Fruit fly (Drosophila melanogaster) whole organism, prepupa: ENCODE results near the gene PIG-F.

Experiments used
- Blimp-1 ChIP-seq: fragments of 200-800 bp; sonication (Bioruptor generic); optimal IDR thresholded peaks from 3 replicates; lab custom pipeline; 2017; ENCODE audit warnings: missing biosample characterization, missing genetic modification characterization, mild to moderate bottlenecking, moderate library complexity, missing genetic modification reagents
- CG10669 ChIP-seq: fragments of 200-800 bp; sonication (Bioruptor generic); optimal IDR thresholded peaks from 3 replicates; lab custom pipeline; 2018; ENCODE audit warnings: missing biosample characterization, mild to moderate bottlenecking, missing genetic modification characterization, moderate library complexity
- CG32006 ChIP-seq: fragments of 200-800 bp; sonication (Bioruptor generic); optimal IDR thresholded peaks from 3 replicates; lab custom pipeline; 2017; ENCODE audit warnings: missing biosample characterization, mild to moderate bottlenecking, missing genetic modification characterization
- CG6854 ChIP-seq: fragments of 200-800 bp; sonication (Bioruptor generic); optimal IDR thresholded peaks from 2 replicates; lab custom pipeline; 2017; ENCODE audit warnings: missing biosample characterization, mild to moderate bottlenecking, missing genetic modification characterization
- Ets21C ChIP-seq: fragments of 200-800 bp; sonication (Bioruptor generic); optimal IDR thresholded peaks from 3 replicates; lab custom pipeline; 2016; ENCODE audit warnings: missing biosample characterization, missing genetic modification characterization
- acj6 ChIP-seq: fragments of 200-800 bp; sonication (Bioruptor generic); optimal IDR thresholded peaks from 3 replicates; lab custom pipeline; 2016; ENCODE audit warnings: missing biosample characterization, missing genetic modification characterization
- cyc ChIP-seq: fragments of 200-800 bp; sonication (Bioruptor generic); optimal IDR thresholded peaks from 3 replicates; lab custom pipeline; 2016; ENCODE audit warnings: missing biosample characterization, missing genetic modification characterization
- eg ChIP-seq: fragments of 200-800 bp; sonication (Bioruptor generic); IDR thresholded peaks from 3 replicates; pipeline ENCODE4 v1.3.6; 2022; ENCODE audit warnings: missing biosample characterization, missing genetic modification characterization
- fd59A ChIP-seq: fragments of 200-800 bp; sonication (Bioruptor generic); optimal IDR thresholded peaks from 2 replicates; lab custom pipeline; 2017; ENCODE audit warnings: missing biosample characterization, mild to moderate bottlenecking, missing genetic modification characterization, missing genetic modification reagents

- TF ChIP-seq CG10669 (GFP tag; lab: Kevin White, UChicago), result no peak
- no peak for TF ChIP-seq acj6 (GFP tag; lab: Kevin White, UChicago)
- no peak for TF ChIP-seq cyc
- no peak for TF ChIP-seq fd59A (GFP tag; lab: Kevin White, UChicago)
- TF ChIP-seq CG6854 (GFP tag; lab: Kevin White, UChicago), result peak; percentile 3
- no peak for TF ChIP-seq eg (GFP tag; lab: Robert Waterston, UW)
- no peak for TF ChIP-seq CG32006 (GFP tag; lab: Kevin White, UChicago)
- TF ChIP-seq Blimp-1 (GFP tag; lab: Kevin White, UChicago), result no peak
- TF ChIP-seq Ets21C, result no peak
Observed at dm6 chr3L:19635478-19635996, 23.3 kb downstream of the PIG-F start, which contains the start of gene wnd.
